Fruit fly (Drosophila melanogaster) whole organism, embryonic: Measurements from ENCODE around the gene spd-2.
A peak's percentile ranks its signal among the peaks of the same experiment; 100 is the strongest.

ENCODE experiments used
- Atf-2 ChIP-seq: fragments of 200-800 bp; sonication (Bioruptor generic); optimal IDR thresholded peaks from 2 replicates; lab custom pipeline; 2016; ENCODE audit warnings: missing biosample characterization, missing genetic modification characterization
- CG10267 ChIP-seq: fragments of 200-800 bp; sonication (Bioruptor generic); optimal IDR thresholded peaks from 2 replicates; lab custom pipeline; 2018; ENCODE audit warnings: missing biosample characterization, mild to moderate bottlenecking, missing genetic modification characterization, moderate library complexity
- CG10543 ChIP-seq: fragments of 200-800 bp; sonication (Bioruptor generic); optimal IDR thresholded peaks from 3 replicates; lab custom pipeline; 2017; ENCODE audit warnings: missing biosample characterization, mild to moderate bottlenecking, missing genetic modification characterization, moderate library complexity
- CG11093 ChIP-seq: fragments of 200-800 bp; sonication (Bioruptor generic); IDR thresholded peaks from 3 replicates; pipeline ENCODE4 v1.3.6; 2022; ENCODE audit warnings: missing biosample characterization, missing genetic modification characterization
- CG11695 ChIP-seq: fragments of 200-800 bp; sonication (Bioruptor generic); IDR thresholded peaks from 3 replicates; pipeline ENCODE4 v1.3.6; 2022; ENCODE audit warnings: missing biosample characterization, missing genetic modification characterization
- CG11723 ChIP-seq: fragments of 200-800 bp; sonication (Bioruptor generic); optimal IDR thresholded peaks from 2 replicates; lab custom pipeline; 2017; ENCODE audit warnings: missing biosample characterization, mild to moderate bottlenecking, missing genetic modification characterization
- CG13624 ChIP-seq: fragments of 200-800 bp; sonication (Bioruptor generic); optimal IDR thresholded peaks from 2 replicates; lab custom pipeline; 2016; ENCODE audit warnings: missing biosample characterization, missing genetic modification characterization
- CG15601 ChIP-seq: fragments of 200-800 bp; sonication (Bioruptor generic); optimal IDR thresholded peaks from 3 replicates; lab custom pipeline; 2019; ENCODE audit warnings: missing biosample characterization, mild to moderate bottlenecking, missing genetic modification characterization, moderate library complexity
- CG16813 ChIP-seq: fragments of 200-800 bp; sonication (Bioruptor generic); IDR thresholded peaks from 3 replicates; pipeline ENCODE4 v1.3.6; 2022; ENCODE audit warnings: missing biosample characterization, missing genetic modification characterization; ENCODE audit not compliant: partially characterized antibody
- CG17186 ChIP-seq: fragments of 200-800 bp; sonication (Bioruptor generic); optimal IDR thresholded peaks from 3 replicates; lab custom pipeline; 2017; ENCODE audit warnings: missing biosample characterization, missing genetic modification reagents, missing genetic modification characterization
- CG33213 ChIP-seq: fragments of 200-800 bp; sonication (Bioruptor generic); optimal IDR thresholded peaks from 3 replicates; lab custom pipeline; 2016; ENCODE audit warnings: missing biosample characterization, missing genetic modification characterization
- CG4282 ChIP-seq: fragments of 200-800 bp; sonication (Bioruptor generic); optimal IDR thresholded peaks from 2 replicates; lab custom pipeline; 2016; ENCODE audit warnings: missing biosample characterization, missing genetic modification characterization
- CG6765 ChIP-seq: fragments of 200-800 bp; sonication (Bioruptor generic); optimal IDR thresholded peaks from 3 replicates; lab custom pipeline; 2017; ENCODE audit warnings: missing biosample characterization, mild to moderate bottlenecking, missing genetic modification characterization
- CG6813 ChIP-seq: fragments of 200-800 bp; sonication (Bioruptor generic); optimal IDR thresholded peaks from 2 replicates; lab custom pipeline; 2017; ENCODE audit warnings: missing biosample characterization, missing genetic modification characterization, mild to moderate bottlenecking, moderate library complexity, missing genetic modification reagents
- CG7839 ChIP-seq: fragments of 200-800 bp; sonication (Bioruptor generic); optimal IDR thresholded peaks from 3 replicates; lab custom pipeline; 2018; ENCODE audit warnings: missing biosample characterization, mild to moderate bottlenecking, missing genetic modification characterization, moderate library complexity
- CG8290 ChIP-seq, 3 experiments: fragments of 200-800 bp; sonication (Bioruptor generic); optimal IDR thresholded peaks; 2 replicates each; lab custom pipeline; 2016 to 2019; ENCODE audit warnings: missing biosample characterization in 3 of 3, missing genetic modification characterization in 3 of 3, mild to moderate bottlenecking in 2 of 3, moderate library complexity in 1 of 3
- CG9797 ChIP-seq: fragments of 200-800 bp; sonication (Bioruptor generic); optimal IDR thresholded peaks from 3 replicates; lab custom pipeline; 2018; ENCODE audit warnings: missing biosample characterization, mild to moderate bottlenecking, missing genetic modification characterization
- CoRest ChIP-seq: fragments of 200-800 bp; sonication (Bioruptor generic); optimal IDR thresholded peaks from 3 replicates; lab custom pipeline; 2018; ENCODE audit warnings: missing biosample characterization, mild to moderate bottlenecking, missing genetic modification characterization, moderate library complexity
- Dip2 ChIP-seq: fragments of 200-800 bp; sonication (Bioruptor generic); IDR thresholded peaks from 2 replicates; pipeline ENCODE4 v1.3.6; 2022; ENCODE audit warnings: missing biosample characterization, missing genetic modification characterization
- Doc3 ChIP-seq: fragments of 200-800 bp; sonication (Bioruptor generic); IDR thresholded peaks from 3 replicates; pipeline ENCODE4 v1.3.6; 2022; ENCODE audit warnings: missing biosample characterization, missing genetic modification characterization; ENCODE audit not compliant: partially characterized antibody
- Dp ChIP-seq: fragments of 200-800 bp; sonication (Bioruptor generic); optimal IDR thresholded peaks from 2 replicates; lab custom pipeline; 2018; ENCODE audit warnings: missing biosample characterization, mild to moderate bottlenecking, missing genetic modification characterization, moderate library complexity
- MBD-R2 ChIP-seq: fragments of 200-800 bp; sonication (Bioruptor generic); IDR thresholded peaks from 2 replicates; pipeline ENCODE4 v1.3.6; 2022; ENCODE audit warnings: missing biosample characterization, missing genetic modification characterization
- Nf-YB ChIP-seq: fragments of 200-800 bp; sonication (Bioruptor generic); optimal IDR thresholded peaks from 3 replicates; lab custom pipeline; 2019; ENCODE audit warnings: missing biosample characterization, mild to moderate bottlenecking, missing genetic modification characterization, moderate library complexity
- Opbp ChIP-seq: fragments of 200-800 bp; sonication (Bioruptor generic); IDR thresholded peaks from 3 replicates; pipeline ENCODE4 v1.3.6; 2022; ENCODE audit warnings: missing biosample characterization, missing genetic modification characterization; ENCODE audit not compliant: partially characterized antibody
- Six4 ChIP-seq: fragments of 200-800 bp; sonication (Bioruptor generic); optimal IDR thresholded peaks from 2 replicates; lab custom pipeline; 2016; ENCODE audit warnings: missing biosample characterization, missing genetic modification characterization
- Spps ChIP-seq: fragments of 200-800 bp; sonication (Bioruptor generic); optimal IDR thresholded peaks from 2 replicates; lab custom pipeline; 2018; ENCODE audit warnings: missing biosample characterization, mild to moderate bottlenecking, missing genetic modification characterization
- Sry-β ChIP-seq: fragments of 200-800 bp; sonication (Bioruptor generic); optimal IDR thresholded peaks from 2 replicates; lab custom pipeline; 2018; ENCODE audit warnings: missing biosample characterization, mild to moderate bottlenecking, missing genetic modification characterization, moderate library complexity
- Stat92E ChIP-seq, 3 experiments: fragments of >200 bp in 2 of 3; fragments of 200-800 bp in 1 of 3; sonication (Bioruptor generic) in 1 of 3; optimal IDR thresholded peaks; 2 replicates each; lab custom pipeline; 2017 to 2019; ENCODE audit warnings: missing biosample characterization in 3 of 3, missing genetic modification characterization in 3 of 3, mild to moderate bottlenecking in 1 of 3, moderate library complexity in 1 of 3
- bbx ChIP-seq: fragments of 200-800 bp; sonication (Bioruptor generic); IDR thresholded peaks from 2 replicates; pipeline ENCODE4 v1.3.6; 2022; ENCODE audit warnings: missing biosample characterization, missing genetic modification characterization; ENCODE audit not compliant: partially characterized antibody
- bigmax ChIP-seq: fragments of 200-800 bp; sonication (Bioruptor generic); optimal IDR thresholded peaks from 2 replicates; lab custom pipeline; 2018; ENCODE audit warnings: missing biosample characterization, mild to moderate bottlenecking, missing genetic modification characterization
- cato ChIP-seq: fragments of 200-800 bp; sonication (Bioruptor generic); optimal IDR thresholded peaks from 2 replicates; lab custom pipeline; 2016; ENCODE audit warnings: missing biosample characterization, missing genetic modification characterization, borderline replicate concordance
- chif ChIP-seq, 2 experiments: fragments of 200-800 bp; sonication (Bioruptor generic); optimal IDR thresholded peaks; 3 replicates each; lab custom pipeline; 2016; ENCODE audit warnings: missing biosample characterization in 2 of 2, missing genetic modification characterization in 2 of 2
- crp ChIP-seq, 2 experiments: fragments of 200-800 bp; sonication (Bioruptor generic); optimal IDR thresholded peaks; 2 replicates in 1 of 2; 3 replicates in 1 of 2; lab custom pipeline; 2017; ENCODE audit warnings: missing biosample characterization in 2 of 2, missing genetic modification characterization in 2 of 2, mild to moderate bottlenecking in 1 of 2, moderate library complexity in 1 of 2
- da ChIP-seq: fragments of 200-800 bp; sonication (Bioruptor generic); optimal IDR thresholded peaks from 2 replicates; lab custom pipeline; 2016; ENCODE audit warnings: missing biosample characterization, missing genetic modification characterization
- fru ChIP-seq: fragments of >200 bp; optimal IDR thresholded peaks from 2 replicates; lab custom pipeline; 2017
- ftz-f1 ChIP-seq: fragments of 200-800 bp; sonication (Bioruptor generic); optimal IDR thresholded peaks from 2 replicates; lab custom pipeline; 2016; ENCODE audit warnings: missing biosample characterization, missing genetic modification characterization
- lilli ChIP-seq: fragments of 200-800 bp; sonication (Bioruptor generic); optimal IDR thresholded peaks from 3 replicates; lab custom pipeline; 2016; ENCODE audit warnings: missing biosample characterization, missing genetic modification characterization
- nau ChIP-seq: fragments of 200-800 bp; sonication (Bioruptor generic); optimal IDR thresholded peaks from 3 replicates; lab custom pipeline; 2017; ENCODE audit warnings: missing biosample characterization, mild to moderate bottlenecking, missing genetic modification characterization, missing genetic modification reagents
- pnt ChIP-seq: fragments of 200-800 bp; sonication (Bioruptor generic); optimal IDR thresholded peaks from 3 replicates; lab custom pipeline; 2016; ENCODE audit warnings: missing biosample characterization, missing genetic modification characterization
- pzg ChIP-seq: fragments of 200-800 bp; sonication (Bioruptor generic); optimal IDR thresholded peaks from 3 replicates; lab custom pipeline; 2018; ENCODE audit warnings: missing biosample characterization, mild to moderate bottlenecking, missing genetic modification characterization, moderate library complexity
- stwl ChIP-seq: fragments of 200-800 bp; sonication (Bioruptor generic); optimal IDR thresholded peaks from 3 replicates; lab custom pipeline; 2018; ENCODE audit warnings: missing biosample characterization, mild to moderate bottlenecking, missing genetic modification characterization, moderate library complexity
- tna ChIP-seq: fragments of 200-800 bp; sonication (Bioruptor generic); IDR thresholded peaks from 2 replicates; pipeline ENCODE4 v1.3.6; 2022; ENCODE audit warnings: missing biosample characterization, missing genetic modification characterization; ENCODE audit not compliant: partially characterized antibody
- trem ChIP-seq: fragments of 200-800 bp; optimal IDR thresholded peaks from 3 replicates; lab custom pipeline; 2019; ENCODE audit warnings: missing biosample characterization, mild to moderate bottlenecking, missing genetic modification characterization, moderate library complexity
- tup ChIP-seq: fragments of 200-800 bp; sonication (Bioruptor generic); optimal IDR thresholded peaks from 2 replicates; lab custom pipeline; 2016; ENCODE audit warnings: missing biosample characterization, mild to moderate bottlenecking, missing genetic modification characterization, moderate library complexity
- vvl ChIP-seq: fragments of 200-800 bp; sonication (Bioruptor generic); IDR thresholded peaks from 2 replicates; pipeline ENCODE4 v1.3.6; 2022; ENCODE audit warnings: missing biosample characterization, missing genetic modification characterization
- zf30C ChIP-seq: fragments of 200-800 bp; sonication (Bioruptor generic); optimal IDR thresholded peaks from 3 replicates; lab custom pipeline; 2018; ENCODE audit warnings: missing biosample characterization, mild to moderate bottlenecking, missing genetic modification characterization

Gene spd-2

DNA sequence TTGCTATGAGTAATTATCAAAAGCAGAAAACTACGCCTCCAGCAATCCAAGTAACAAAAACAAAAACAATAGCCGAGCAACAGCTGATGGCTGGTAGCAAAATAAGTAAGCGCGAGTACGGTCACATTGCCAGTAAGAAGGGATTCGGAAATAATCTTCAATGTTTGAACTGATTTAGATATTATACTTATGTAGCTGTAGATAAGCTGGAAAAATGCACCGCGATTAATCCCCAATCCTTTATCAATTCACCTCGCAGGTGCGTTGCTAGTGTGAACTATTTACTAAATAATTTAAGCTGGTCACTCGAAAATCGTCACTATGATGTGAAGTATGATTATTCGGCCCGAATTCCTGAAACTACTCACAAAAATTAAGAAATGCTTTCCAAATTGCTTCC lies 7.8 kb downstream of the spd-2 start, which contains the start of the genes Syx8 and CG32163 (continued):
- peak; percentile 33 for TF ChIP-seq CG10267 (tag; lab: Kevin White, UChicago)
- TF ChIP-seq stwl (tag; lab: Kevin White, UChicago), result peak; percentile 46
- TF ChIP-seq Atf-2 (GFP tag; lab: Kevin White, UChicago), result no peak
- TF ChIP-seq CG13624 (GFP tag; lab: Kevin White, UChicago), result peak; percentile 11
- TF ChIP-seq CG17186, result peak; percentile 47
- TF ChIP-seq Dp (GFP tag; lab: Kevin White, UChicago), result peak; percentile 10
- TF ChIP-seq CG9797 (GFP tag; lab: Kevin White, UChicago), result peak; percentile 82
- TF ChIP-seq pzg (GFP tag; lab: Kevin White, UChicago), result peak; percentile 61
- no peak for TF ChIP-seq Nf-YB (GFP tag; lab: Kevin White, UChicago)
- TF ChIP-seq trem (tag; lab: Kevin White, UChicago), result peak; percentile 48
- peak in 1 of 2 experiments; percentile 0 for TF ChIP-seq chif (GFP tag; optimal IDR thresholded peaks at IDR 0.05; lab: Kevin White, UChicago)
- no peak for TF ChIP-seq CG8290 (GFP tag; optimal IDR thresholded peaks at IDR 0.05; lab: Kevin White, UChicago)
- TF ChIP-seq CG8290 (tag; optimal IDR thresholded peaks at IDR 0.05; lab: Kevin White, UChicago), result peak in 1 of 2 experiments; percentile 26
- TF ChIP-seq Doc3, result 0 out of 3 replicates have a peak, but pooled peaks have one; percentile 31
- no peak for TF ChIP-seq Opbp (GFP tag; lab: Robert Waterston, UW)
- peak in 1 of 3 experiments; percentile 25 for TF ChIP-seq Stat92E (GFP tag; optimal IDR thresholded peaks at IDR 0.05; lab: Kevin White, UChicago)
- TF ChIP-seq CG16813 (GFP tag; lab: Robert Waterston, UW), result 0 out of 3 replicates have a peak, but pooled peaks have one; percentile 41
- no peak for TF ChIP-seq CG4282 (GFP tag; lab: Kevin White, UChicago)
- TF ChIP-seq MBD-R2 (GFP tag; lab: Robert Waterston, UW), result peak; percentile 91
- no peak for TF ChIP-seq tna (GFP tag; lab: Robert Waterston, UW)
- peak; percentile 26 to 89 for TF ChIP-seq crp (GFP tag; optimal IDR thresholded peaks at IDR 0.05; lab: Kevin White, UChicago)
- no peak for TF ChIP-seq lilli (GFP tag; lab: Kevin White, UChicago)

DNA sequence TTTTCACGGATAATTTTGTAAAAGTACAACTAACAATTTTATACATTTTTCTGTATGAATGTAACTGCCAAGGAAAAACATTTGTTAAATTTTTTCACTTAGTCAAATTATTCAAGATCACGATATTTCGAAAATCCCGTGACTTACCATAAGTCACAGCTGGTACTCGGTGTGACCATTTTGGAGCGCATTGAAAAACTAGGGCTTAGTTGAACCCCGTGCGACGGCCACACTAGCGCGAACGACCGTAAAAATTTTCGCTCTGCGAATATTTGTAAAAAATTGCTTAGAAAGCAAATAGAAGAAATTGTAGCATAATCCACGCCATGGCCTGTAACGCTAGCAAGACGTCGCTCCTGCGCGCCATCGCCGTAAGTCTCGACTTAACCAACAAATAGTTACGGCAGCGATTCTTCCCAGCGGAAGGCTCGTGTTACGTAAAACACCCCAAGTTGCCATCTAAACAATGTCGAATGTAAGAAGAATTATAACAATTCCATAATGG lies 10.7 kb downstream of the spd-2 start, which contains the start of gene UQCR-C2:
Gene UQCR-C2, plus strand, starts transcription at position 51 of the 505 bp plus-strand sequence.
- TF ChIP-seq CG11093 (GFP tag; lab: Robert Waterston, UW) (no peak), tup (GFP tag; lab: Kevin White, UChicago) (no peak), CoRest (tag; lab: Kevin White, UChicago) (peak; percentile 40), ftz-f1 (peak; percentile 18), pnt (GFP tag; lab: Kevin White, UChicago) (no peak), Six4 (GFP tag; lab: Kevin White, UChicago) (no peak), Sry-β (GFP tag; lab: Kevin White, UChicago) (peak; percentile 34), bigmax (peak; percentile 86), da (GFP tag; lab: Kevin White, UChicago) (no peak), CG6765 (GFP tag; lab: Kevin White, UChicago) (no peak), trem (tag; lab: Kevin White, UChicago) (peak; percentile 70), zf30C (GFP tag; lab: Kevin White, UChicago) (no peak), vvl (peak; percentile 49), CG9797 (GFP tag; lab: Kevin White, UChicago) (peak; percentile 91), CG16813 (GFP tag; lab: Robert Waterston, UW) (peak; percentile 52; the same call in 2 of the 3 replicates), CG10543 (GFP tag; lab: Kevin White, UChicago) (no peak), bbx (GFP tag; lab: Robert Waterston, UW) (peak; percentile 38), CG33213 (GFP tag; lab: Kevin White, UChicago) (peak; percentile 71), cato (GFP tag; lab: Kevin White, UChicago) (no peak), CG11695 (GFP tag; lab: Robert Waterston, UW) (no peak), Stat92E (GFP tag; optimal IDR thresholded peaks at IDR 0.05; lab: Kevin White, UChicago) (peak in 1 of 3 experiments; percentile 52), Spps (tag; lab: Kevin White, UChicago) (no peak), fru (lab: Kevin White, UChicago) (no peak), CG7839 (no peak), CG6813 (GFP tag; lab: Kevin White, UChicago) (no peak), Dip2 (no peak), MBD-R2 (GFP tag; lab: Robert Waterston, UW) (peak; percentile 86), nau (GFP tag; lab: Kevin White, UChicago) (no peak), CG15601 (peak; percentile 14), CG11723 (no peak)
